Fruit fly (Drosophila melanogaster) whole organism, wandering third instar larva: Measurements from ENCODE around the gene CG31904.
A peak's percentile ranks its signal among the peaks of the same experiment; 100 is the strongest.
"Not testable (repeated sequence)": the region's sequence is repeated elsewhere in the genome, so short reads cannot be mapped to it uniquely, and the experiment has no call there.

Source experiments
- Abd-B ChIP-seq: fragments of >200 bp; optimal IDR thresholded peaks from 2 replicates; lab custom pipeline; 2017; ENCODE audit warnings: missing biosample characterization, missing genetic modification characterization
- CG32264 ChIP-seq: fragments of 200-800 bp; sonication (Bioruptor generic); optimal IDR thresholded peaks from 2 replicates; lab custom pipeline; 2016; ENCODE audit warnings: missing biosample characterization, missing genetic modification characterization
- CG9705 ChIP-seq: fragments of 200-800 bp; sonication (Bioruptor generic); optimal IDR thresholded peaks from 2 replicates; lab custom pipeline; 2018; ENCODE audit warnings: missing biosample characterization, mild to moderate bottlenecking, missing genetic modification characterization
- CrebA ChIP-seq: fragments of 200-800 bp; sonication (Bioruptor generic); optimal IDR thresholded peaks from 2 replicates; lab custom pipeline; 2016; ENCODE audit warnings: missing biosample characterization, mild to moderate bottlenecking, missing genetic modification characterization, borderline replicate concordance
- Dfd ChIP-seq: fragments of >200 bp; optimal IDR thresholded peaks from 2 replicates; lab custom pipeline; 2017; ENCODE audit warnings: missing biosample characterization, missing genetic modification characterization
- Dif ChIP-seq: fragments of 200-275, 200-300 bp; sonication (Bioruptor generic); optimal IDR thresholded peaks from 2 replicates; lab custom pipeline; 2018; ENCODE audit warnings: missing biosample characterization, missing genetic modification characterization; ENCODE audit not compliant: partially characterized antibody
- GATAd ChIP-seq: sonication (Bioruptor generic); optimal IDR thresholded peaks from 2 replicates; lab custom pipeline; 2016; ENCODE audit warnings: missing biosample characterization, missing genetic modification characterization
- HLH106 ChIP-seq: fragments of 200-800 bp; optimal IDR thresholded peaks from 3 replicates; lab custom pipeline; 2019; ENCODE audit warnings: missing biosample characterization, mild to moderate bottlenecking, missing genetic modification characterization, moderate library complexity
- Hnf4 ChIP-seq: fragments of 200-800 bp; sonication (Bioruptor generic); optimal IDR thresholded peaks from 2 replicates; lab custom pipeline; 2016; ENCODE audit warnings: missing biosample characterization, mild to moderate bottlenecking, missing genetic modification characterization
- Hr78 ChIP-seq: fragments of >200 bp; optimal IDR thresholded peaks from 2 replicates; lab custom pipeline; 2017; ENCODE audit warnings: missing biosample characterization, missing genetic modification characterization
- Hr83 ChIP-seq: fragments of 200-300 bp; sonication (Bioruptor generic); optimal IDR thresholded peaks from 2 replicates; lab custom pipeline; 2016; ENCODE audit warnings: missing biosample characterization, mild to moderate bottlenecking, missing genetic modification characterization, moderate library complexity; ENCODE audit not compliant: poor library complexity, severe bottlenecking
- Jra ChIP-seq: sonication (Bioruptor generic); optimal IDR thresholded peaks from 2 replicates; lab custom pipeline; 2016; ENCODE audit warnings: missing biosample characterization, missing genetic modification characterization
- Mio ChIP-seq: sonication (Bioruptor generic); optimal IDR thresholded peaks from 2 replicates; lab custom pipeline; 2016; ENCODE audit warnings: missing biosample characterization, missing genetic modification characterization
- Myc ChIP-seq: fragments of >200 bp; optimal IDR thresholded peaks from 2 replicates; lab custom pipeline; 2017
- N ChIP-seq: fragments of >200 bp; optimal IDR thresholded peaks from 2 replicates; lab custom pipeline; 2018; ENCODE audit warnings: missing biosample characterization, missing external identifiers, missing genetic modification characterization
- OdsH ChIP-seq: fragments of 200-800 bp; sonication (Bioruptor generic); optimal IDR thresholded peaks from 2 replicates; lab custom pipeline; 2016; ENCODE audit warnings: missing biosample characterization, mild to moderate bottlenecking, missing genetic modification characterization
- Rel ChIP-seq, 2 experiments: fragments of 200-800 bp; sonication (Bioruptor generic) in 1 of 2; optimal IDR thresholded peaks; 2 replicates in 1 of 2; 3 replicates in 1 of 2; lab custom pipeline; 2016 to 2019; ENCODE audit warnings: mild to moderate bottlenecking in 2 of 2, missing biosample characterization in 2 of 2, missing genetic modification characterization in 2 of 2, moderate library complexity in 1 of 2
- Sp1 ChIP-seq: fragments of 200-800 bp; sonication (Bioruptor generic); optimal IDR thresholded peaks from 3 replicates; lab custom pipeline; 2019; ENCODE audit warnings: missing biosample characterization, mild to moderate bottlenecking, missing genetic modification characterization, moderate library complexity
- Vsx2 ChIP-seq: fragments of 200-300, 225-300 bp; sonication (Bioruptor generic); optimal IDR thresholded peaks from 2 replicates; lab custom pipeline; 2018; ENCODE audit warnings: missing biosample characterization, missing genetic modification characterization; ENCODE audit not compliant: partially characterized antibody
- br ChIP-seq: fragments of 200-800 bp; sonication (Bioruptor generic); optimal IDR thresholded peaks from 2 replicates; lab custom pipeline; 2016; ENCODE audit warnings: missing biosample characterization, missing genetic modification characterization
- brk ChIP-seq: fragments of 200-800 bp; sonication (Bioruptor generic); optimal IDR thresholded peaks from 2 replicates; lab custom pipeline; 2016; ENCODE audit warnings: missing biosample characterization, mild to moderate bottlenecking, missing genetic modification characterization
- dl ChIP-seq, 2 experiments: fragments of 175-275, 200-275 bp in 1 of 2; fragments of 200-275 bp in 1 of 2; sonication (Bioruptor generic); optimal IDR thresholded peaks; lab custom pipeline; 2018; ENCODE audit warnings: mild to moderate bottlenecking in 2 of 2, missing biosample characterization in 2 of 2, missing genetic modification characterization in 2 of 2, moderate library complexity in 2 of 2; ENCODE audit not compliant: partially characterized antibody in 2 of 2, insufficient read depth in 1 of 2
- dmrt93B ChIP-seq: fragments of 200-800 bp; sonication (Bioruptor generic); optimal IDR thresholded peaks from 2 replicates; lab custom pipeline; 2018; ENCODE audit warnings: missing biosample characterization, mild to moderate bottlenecking, missing genetic modification characterization
- dsf ChIP-seq: sonication (Bioruptor generic); optimal IDR thresholded peaks from 2 replicates; lab custom pipeline; 2016; ENCODE audit warnings: missing biosample characterization, missing genetic modification characterization, borderline replicate concordance
- ey ChIP-seq: fragments of 200-800 bp; sonication (Bioruptor generic); optimal IDR thresholded peaks from 2 replicates; lab custom pipeline; 2016; ENCODE audit warnings: missing biosample characterization, missing genetic modification characterization
- foxo ChIP-seq, 2 experiments: fragments of 200-800 bp; sonication (Bioruptor generic); optimal IDR thresholded peaks; 2 replicates in 1 of 2; 3 replicates in 1 of 2; lab custom pipeline; 2016 to 2017; ENCODE audit warnings: missing biosample characterization in 2 of 2, missing genetic modification characterization in 2 of 2
- fru ChIP-seq: fragments of 200-800 bp; sonication (Bioruptor generic); optimal IDR thresholded peaks from 3 replicates; lab custom pipeline; 2016; ENCODE audit warnings: missing biosample characterization, mild to moderate bottlenecking, missing genetic modification characterization
- h ChIP-seq: fragments of 200-800 bp; sonication (Bioruptor generic); optimal IDR thresholded peaks from 3 replicates; lab custom pipeline; 2016; ENCODE audit warnings: missing biosample characterization, mild to moderate bottlenecking, missing genetic modification characterization
- jim ChIP-seq: fragments of 175-275, 200-325 bp; sonication (Bioruptor generic); optimal IDR thresholded peaks from 2 replicates; lab custom pipeline; 2016; ENCODE audit warnings: missing biosample characterization, mild to moderate bottlenecking, missing genetic modification characterization
- lola ChIP-seq: fragments of >200 bp; optimal IDR thresholded peaks from 2 replicates; lab custom pipeline; 2017; ENCODE audit warnings: missing biosample characterization, missing genetic modification characterization
- pan ChIP-seq: fragments of >200 bp; optimal IDR thresholded peaks from 2 replicates; lab custom pipeline; 2017
- psq ChIP-seq: fragments of 200-800 bp; sonication (Bioruptor generic); optimal IDR thresholded peaks from 3 replicates; lab custom pipeline; 2017; ENCODE audit warnings: missing biosample characterization, mild to moderate bottlenecking, missing genetic modification characterization, moderate library complexity
- rgr ChIP-seq: fragments of 200-800 bp; sonication (Bioruptor generic); optimal IDR thresholded peaks from 3 replicates; lab custom pipeline; 2016; ENCODE audit warnings: missing biosample characterization, mild to moderate bottlenecking, missing genetic modification characterization
- sage ChIP-seq: fragments of 200-800 bp; sonication (Bioruptor generic); optimal IDR thresholded peaks from 2 replicates; lab custom pipeline; 2016; ENCODE audit warnings: missing biosample characterization, mild to moderate bottlenecking, missing genetic modification characterization
- sv ChIP-seq: fragments of 200-800 bp; sonication (Bioruptor generic); optimal IDR thresholded peaks from 3 replicates; lab custom pipeline; 2016; ENCODE audit warnings: missing biosample characterization, missing genetic modification characterization
- tai ChIP-seq: sonication (Bioruptor generic); optimal IDR thresholded peaks from 2 replicates; lab custom pipeline; 2016; ENCODE audit warnings: missing biosample characterization, missing genetic modification characterization
- usp ChIP-seq: fragments of >200 bp; optimal IDR thresholded peaks from 2 replicates; lab custom pipeline; 2017; ENCODE audit warnings: missing biosample characterization, missing genetic modification characterization
- woc ChIP-seq: sonication (Bioruptor generic); optimal IDR thresholded peaks from 2 replicates; lab custom pipeline; 2016; ENCODE audit warnings: missing biosample characterization, mild to moderate bottlenecking, missing genetic modification characterization

The CG31904 gene

DNA sequence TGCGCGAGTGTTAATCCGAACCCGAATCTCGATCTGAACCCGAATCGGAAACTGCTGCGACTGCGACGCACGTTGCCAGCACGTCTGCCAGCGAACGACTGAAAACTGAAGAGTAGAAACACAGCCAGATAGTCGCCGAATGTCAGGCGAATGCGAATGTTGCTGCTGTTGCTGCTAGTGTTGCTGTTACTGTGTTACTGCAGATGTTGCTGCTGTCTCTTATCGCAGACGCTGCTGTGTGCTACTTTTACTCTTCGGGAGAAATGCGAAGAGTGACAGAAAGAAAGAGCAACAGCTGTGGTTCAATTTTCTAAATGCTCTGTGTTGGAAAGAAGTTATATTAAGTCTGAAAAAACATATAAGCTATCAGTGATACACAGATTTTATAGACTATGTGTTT, at the start of gene CG31904:
Gene CG31904 (minus strand): TSS at position 101 of the 400 bp plus-strand sequence.
- TF ChIP-seq pan (lab: Kevin White, UChicago); CG32264; dmrt93B (GFP tag; lab: Kevin White, UChicago): not testable (repeated sequence)

DNA sequence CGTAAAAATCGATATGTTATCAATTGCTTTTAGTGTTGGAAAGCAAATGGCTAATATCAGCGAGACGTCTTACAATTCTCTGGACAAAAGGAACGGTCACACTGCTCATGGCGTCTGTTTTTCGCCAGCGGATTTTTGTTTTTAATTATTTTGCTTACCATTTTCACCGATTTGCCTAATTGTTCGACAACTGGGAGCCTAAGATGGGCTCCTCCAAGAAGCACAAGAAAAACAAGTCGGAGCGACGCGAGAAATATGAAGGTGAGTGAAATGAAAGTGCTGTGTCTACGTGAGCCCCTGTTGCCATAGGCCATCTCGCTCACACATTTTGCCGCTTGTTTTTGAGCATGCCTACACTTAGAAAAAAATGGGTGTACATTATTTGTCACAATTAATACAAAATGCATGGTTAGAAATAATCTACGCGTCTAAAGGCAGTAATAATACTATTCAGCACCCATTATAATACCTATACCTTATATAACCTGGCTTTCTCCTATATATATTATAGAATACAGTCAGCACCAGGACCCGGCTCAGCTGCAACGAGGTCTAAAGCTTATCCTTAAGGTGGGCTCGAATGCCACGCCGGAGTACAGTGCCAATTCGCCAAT, 44.3 kb upstream of the CG31904 start, which contains the start of gene Brd7-9:
Gene Brd7-9 (plus strand): TSS at position 78 of the 614 bp plus-strand sequence.
- TF ChIP-seq dl (GFP tag; optimal IDR thresholded peaks at IDR 0.05; lab: Kevin White, UChicago; ENCODE audit: insufficient read depth in 1 of 2, partially characterized antibody in 2 of 2) (no peak), lola (GFP tag; lab: Kevin White, UChicago) (no peak), jim (GFP tag; lab: Kevin White, UChicago) (no peak), brk (GFP tag; lab: Kevin White, UChicago) (no peak), sv (GFP tag; lab: Kevin White, UChicago) (peak; percentile 24), OdsH (GFP tag; lab: Kevin White, UChicago) (peak; percentile 58), rgr (GFP tag; lab: Kevin White, UChicago) (peak; percentile 66), Myc (no peak), usp (no peak), tai (GFP tag; lab: Kevin White, UChicago) (no peak), CG9705 (GFP tag; lab: Kevin White, UChicago) (no peak), pan (lab: Kevin White, UChicago) (no peak), woc (GFP tag; lab: Kevin White, UChicago) (no peak), dsf (GFP tag; lab: Kevin White, UChicago) (no peak), h (GFP tag; lab: Kevin White, UChicago) (peak; percentile 68), fru (GFP tag; lab: Kevin White, UChicago) (peak; percentile 58), foxo (GFP tag; optimal IDR thresholded peaks at IDR 0.05; lab: Kevin White, UChicago) (peak in 1 of 2 experiments; percentile 74), Sp1 (GFP tag; lab: Kevin White, UChicago) (no peak), Vsx2 (GFP tag; lab: Kevin White, UChicago) (no peak), CG32264 (no peak), sage (peak; percentile 56), CrebA (no peak), Rel (GFP tag; optimal IDR thresholded peaks at IDR 0.05; lab: Kevin White, UChicago) (peak; percentile 8), Rel (tag; optimal IDR thresholded peaks at IDR 0.05; lab: Kevin White, UChicago) (no peak), GATAd (GFP tag; lab: Kevin White, UChicago) (no peak), Jra (peak; percentile 6), dmrt93B (GFP tag; lab: Kevin White, UChicago) (no peak), Abd-B (GFP tag; lab: Kevin White, UChicago) (no peak), Dif (GFP tag; lab: Kevin White, UChicago) (no peak), HLH106 (tag; lab: Kevin White, UChicago) (peak; percentile 57), Hnf4 (GFP tag; lab: Kevin White, UChicago) (no peak), ey (GFP tag; lab: Kevin White, UChicago) (peak; percentile 56), N (no peak), psq (peak; percentile 49), br (GFP tag; lab: Kevin White, UChicago) (peak; percentile 52), Hr83 (GFP tag; lab: Kevin White, UChicago) (peak; percentile 61), Dfd (GFP tag; lab: Kevin White, UChicago) (no peak), Mio (GFP tag; lab: Kevin White, UChicago) (no peak), Hr78 (no peak)
